Fruit fly (Drosophila melanogaster): ENCODE results near the gene Dop1R2.

The Dop1R2 gene

DNA sequence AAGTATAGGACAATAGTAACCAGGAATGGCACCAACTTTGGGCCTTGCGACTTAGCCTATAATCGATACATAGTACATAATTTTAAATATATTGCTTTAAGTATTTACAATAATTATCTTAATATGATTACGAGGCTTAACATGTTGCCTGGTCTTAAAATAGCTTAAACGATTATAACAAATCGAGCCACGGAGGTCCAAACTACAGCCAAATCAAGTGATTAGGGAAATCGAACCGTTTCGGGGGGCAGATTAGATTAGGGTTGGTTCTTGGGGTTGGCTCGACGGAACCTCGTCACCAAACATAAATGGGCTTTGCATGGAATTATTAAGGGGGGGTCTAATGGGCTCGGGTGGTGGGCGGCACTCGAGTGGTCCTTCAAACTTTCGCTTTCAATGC is 21.5 kb upstream of the Dop1R2 start:
- no peak for TF ChIP-seq noc (tag; optimal IDR thresholded peaks at IDR 0.05)

dm6 chr3R:29675333-29675732 is 15.5 kb upstream of the Dop1R2 start, which contains the start of the genes Bub3 and Cap-D2:
TSS of gene Bub3 (minus strand) at chr3R:29675421.
TSS of gene Cap-D2 (plus strand) at chr3R:29675651.
- peak; percentile 10 for TF ChIP-seq noc (tag; optimal IDR thresholded peaks at IDR 0.05)

DNA sequence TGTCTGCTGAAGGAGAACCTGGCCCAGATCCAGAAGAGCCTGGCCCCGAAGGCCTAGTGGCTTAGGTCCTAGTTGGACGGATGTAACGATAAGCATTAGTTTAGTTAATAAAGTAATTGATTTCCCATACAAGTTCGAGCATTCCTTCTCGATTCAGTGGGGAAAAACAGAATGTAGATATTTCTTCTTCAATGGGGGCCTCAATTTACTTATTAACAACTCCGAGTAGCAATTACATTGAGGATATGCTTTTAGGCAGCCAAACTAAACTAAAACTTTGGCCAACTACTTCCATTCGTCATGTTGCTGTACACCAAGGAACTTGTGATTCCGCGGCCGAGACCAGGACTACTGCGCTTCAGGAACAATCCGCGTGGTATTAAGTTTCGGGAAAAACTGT is 12.4 kb upstream of the Dop1R2 start, which contains the start of gene ppk19:
Gene ppk19 (plus strand): TSS at position 301 of the 400 bp plus-strand sequence.
- no peak for TF ChIP-seq noc (tag; optimal IDR thresholded peaks at IDR 0.05)

dm6 chr3R:29671060-29671707 is 11.4 kb upstream of the Dop1R2 start, which contains the start of gene Obp99a:
TSS of gene Obp99a (plus strand) at chr3R:29671657.
- TF ChIP-seq noc (tag; optimal IDR thresholded peaks at IDR 0.05): peak; percentile 26

DNA sequence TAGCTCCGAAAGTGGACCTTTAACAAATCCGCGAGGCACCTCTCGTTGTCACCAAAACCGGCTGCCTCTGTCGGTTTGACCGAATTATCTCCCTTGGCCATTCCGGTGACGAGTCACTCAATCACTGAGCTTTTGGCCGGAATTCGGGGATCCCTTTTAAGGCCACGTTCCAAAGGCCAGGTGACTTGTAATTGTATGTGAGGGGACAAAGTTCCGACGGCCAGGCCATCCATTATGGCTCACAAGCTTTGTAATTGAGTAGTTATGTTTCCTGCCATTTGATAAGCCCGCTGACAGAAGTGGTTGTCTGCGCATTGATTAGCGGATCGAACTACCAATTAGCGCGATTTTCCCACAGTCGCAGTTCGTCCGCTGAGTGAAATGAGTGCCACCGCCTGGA is 9.0 kb upstream of the Dop1R2 start, which contains the start of the genes ppk20 and ppk30:
Gene ppk20 (minus strand): TSS at position 101 of the 400 bp plus-strand sequence.
Gene ppk30 (plus strand): TSS at position 373 of the 400 bp plus-strand sequence.
- no peak for TF ChIP-seq noc (tag; optimal IDR thresholded peaks at IDR 0.05)

DNA sequence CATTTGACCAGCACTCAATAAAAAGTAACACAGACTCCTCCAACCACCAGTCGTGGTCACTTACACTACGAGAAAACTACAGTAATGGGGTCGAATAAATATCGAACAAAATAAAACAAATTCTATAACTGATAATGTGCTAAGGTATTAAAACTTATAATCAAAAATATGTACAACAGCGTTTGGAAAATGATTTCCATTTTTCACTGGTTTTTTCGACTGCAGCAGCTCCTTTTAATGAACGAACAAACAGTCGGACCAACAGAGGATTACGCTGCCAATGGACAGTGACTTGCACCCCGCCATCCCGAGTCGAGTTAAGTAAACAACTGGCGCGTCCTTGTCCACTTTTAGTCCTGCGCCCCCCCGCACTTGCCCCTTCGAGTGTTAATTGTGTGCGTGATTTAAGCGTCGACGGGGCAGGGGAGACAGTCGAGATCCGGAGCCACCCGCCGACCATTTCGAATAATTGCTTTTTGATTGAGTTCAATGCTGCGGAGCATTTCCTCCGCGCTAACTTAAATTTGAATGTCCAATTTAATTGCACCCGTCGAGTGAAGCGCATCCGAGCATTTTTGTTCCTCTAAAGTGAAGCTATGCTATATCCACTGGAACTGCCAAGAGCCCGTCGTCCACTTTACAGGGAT is 4.5 kb upstream of the Dop1R2 start, which contains the start of gene ppk21:
Gene ppk21 (plus strand): TSS at position 597 of the 647 bp plus-strand sequence.
- TF ChIP-seq noc (tag; optimal IDR thresholded peaks at IDR 0.05): no peak

dm6 chr3R:29651488-29651887 is 8.3 kb downstream of the Dop1R2 start:
- TF ChIP-seq noc (tag; optimal IDR thresholded peaks at IDR 0.05): no peak

DNA sequence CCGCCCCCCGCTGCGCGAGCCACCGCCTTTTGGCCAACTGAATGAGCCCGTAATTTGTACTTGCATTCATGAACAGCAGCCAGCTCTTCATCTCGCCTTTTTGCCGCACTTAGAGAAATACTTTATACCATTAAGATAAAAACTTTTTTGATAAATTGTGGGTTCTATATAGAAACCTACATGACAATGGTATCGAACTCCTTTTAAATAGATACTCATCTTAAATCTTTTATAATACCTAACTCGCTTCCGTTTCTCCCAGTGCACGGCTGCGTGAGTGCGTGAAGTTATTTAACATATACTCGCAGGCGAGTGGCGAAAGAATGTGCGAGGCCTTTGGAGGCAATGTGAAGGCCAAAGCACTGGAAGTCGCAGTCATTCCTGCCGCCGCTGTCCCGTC is 33.9 kb downstream of the Dop1R2 start:
- TF ChIP-seq noc (tag; optimal IDR thresholded peaks at IDR 0.05): no peak

DNA sequence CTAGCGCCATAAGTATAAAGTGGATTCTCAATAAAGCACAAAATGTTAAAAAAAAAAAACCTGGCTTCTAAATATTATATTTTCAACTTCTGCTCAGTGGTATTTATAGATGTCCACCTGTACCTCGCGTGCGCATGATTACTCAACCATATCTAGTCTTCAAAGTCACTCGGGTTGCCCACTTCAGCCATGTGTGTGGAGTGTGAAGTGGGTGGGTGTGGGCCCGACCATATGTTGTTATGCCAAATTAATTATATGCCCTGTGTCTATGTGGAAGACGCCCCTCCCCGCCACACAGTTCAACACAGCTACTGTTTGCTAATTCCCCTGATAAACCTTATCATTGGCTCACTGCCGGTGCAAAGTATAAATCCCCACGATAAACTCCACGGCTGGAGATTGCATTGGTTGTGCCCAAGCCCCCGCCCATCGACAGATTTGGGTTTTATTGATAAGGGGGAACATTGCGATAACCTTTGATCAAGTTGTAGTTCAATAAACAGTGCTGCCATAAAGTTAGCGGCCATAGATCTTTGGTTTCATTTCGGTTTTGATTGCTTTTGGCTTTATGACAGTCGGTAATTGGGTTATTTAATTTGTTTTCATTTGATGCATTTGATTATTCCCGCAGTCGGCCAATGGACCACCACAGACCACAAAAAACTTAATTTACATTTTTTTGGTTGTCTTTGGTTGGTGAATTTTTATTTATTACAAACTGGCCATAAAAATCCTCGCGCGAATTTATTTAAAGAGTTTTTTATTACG is 38.9 kb downstream of the Dop1R2 start:
- peak; percentile 26 for TF ChIP-seq noc (tag; optimal IDR thresholded peaks at IDR 0.05)

dm6 chr3R:29618515-29619157 is 41.1 kb downstream of the Dop1R2 start, which contains the start of gene CG1907:
TSS of gene CG1907 (plus strand) at chr3R:29619065.
- peak; percentile 97 for TF ChIP-seq noc (tag; optimal IDR thresholded peaks at IDR 0.05)

DNA sequence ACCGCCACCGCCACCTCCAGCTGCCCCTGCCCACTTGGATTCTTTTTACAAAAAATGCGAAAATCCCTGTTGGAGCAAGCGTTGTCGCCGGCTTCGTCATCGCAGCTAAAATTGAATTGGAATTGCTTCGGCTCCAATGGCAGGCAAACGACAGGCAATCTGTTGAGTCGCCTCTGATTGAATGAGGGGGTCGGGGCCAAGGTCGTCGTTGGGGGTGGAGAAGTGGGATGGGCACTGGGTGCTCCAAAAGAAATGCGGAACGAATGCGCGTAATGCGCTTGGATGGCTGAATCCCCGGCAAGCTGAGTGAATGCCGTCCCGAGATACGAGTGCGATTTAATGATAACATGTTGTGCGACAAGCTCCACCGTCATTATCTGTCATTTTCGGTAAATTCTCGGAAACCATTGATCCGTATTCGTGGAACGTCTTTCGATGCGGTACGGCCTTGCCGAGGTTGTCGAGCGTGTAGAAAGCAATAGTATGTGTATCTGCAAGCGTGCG is 42.0 kb downstream of the Dop1R2 start:
- no peak for TF ChIP-seq noc (tag; optimal IDR thresholded peaks at IDR 0.05)

DNA sequence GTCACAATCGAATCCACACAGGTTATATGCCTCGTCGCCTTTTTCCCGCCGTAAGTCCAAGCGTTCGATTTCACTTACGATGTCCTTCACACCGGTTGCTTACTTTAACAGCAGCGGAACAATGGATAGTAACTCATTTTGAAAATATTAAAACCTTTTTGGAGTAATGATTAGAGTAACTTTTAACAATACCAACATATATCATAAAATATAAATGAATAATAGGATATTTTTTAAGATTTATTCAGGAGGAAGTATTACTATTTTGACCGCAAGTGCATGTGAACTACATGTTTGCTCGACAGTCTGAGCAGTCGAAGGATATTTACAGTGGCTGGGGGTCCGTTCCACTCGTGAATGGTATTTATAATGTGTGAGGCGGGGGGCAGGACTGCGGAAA is 42.6 kb downstream of the Dop1R2 start:
- no peak for TF ChIP-seq noc (tag; optimal IDR thresholded peaks at IDR 0.05)

- TF ChIP-seq noc (tag; optimal IDR thresholded peaks at IDR 0.05): no peak
Measured at dm6 chr3R:29610958-29611357, 48.8 kb downstream of the Dop1R2 start.

dm6 chr3R:29608177-29608576 is 51.6 kb downstream of the Dop1R2 start, which contains the start of gene Diedel2:
TSS of gene Diedel2 (plus strand) at chr3R:29608477.
- TF ChIP-seq noc (tag; optimal IDR thresholded peaks at IDR 0.05): no peak

dm6 chr3R:29600762-29601161 is 59.0 kb downstream of the Dop1R2 start, which contains the start of gene CG7568:
TSS of gene CG7568 (minus strand) at chr3R:29600862.
- no peak for TF ChIP-seq noc (tag; optimal IDR thresholded peaks at IDR 0.05)
